Worm (Caenorhabditis elegans): ENCODE data around the gene F25E5.9.

ce11 chrV:7455008-7455407, 17.3 kb upstream of the F25E5.9 start, which contains the start of gene F25E5.2:
- TF ChIP-seq nhr-90 (tag; optimal IDR thresholded peaks at IDR 0.05) (no peak), tbx-9 (tag; optimal IDR thresholded peaks at IDR 0.05; ENCODE audit: borderline replicate concordance) (no peak)

All from whole organism, young adult.